Worm (Caenorhabditis elegans) whole organism, L2 larva: ENCODE data around the gene C31E10.5.

Source experiments
- F13H6.1 ChIP-seq: sonication (generic microtip); optimal IDR thresholded peaks from 2 replicates; lab custom pipeline; 2016; ENCODE audit warnings: missing genetic modification characterization, missing compliant biosample characterization
- ZK546.5 ChIP-seq: sonication (generic microtip); optimal IDR thresholded peaks from 2 replicates; lab custom pipeline; 2017; ENCODE audit warnings: missing biosample characterization, missing genetic modification characterization
- blmp-1 ChIP-seq: sonication (generic microtip); optimal IDR thresholded peaks from 2 replicates; lab custom pipeline; 2017; ENCODE audit warnings: missing genetic modification characterization, mild to moderate bottlenecking, missing compliant biosample characterization, antibody characterized with exemption, moderate library complexity; ENCODE audit not compliant: insufficient read depth
- ceh-82 ChIP-seq: fragments of 150-350 bp; optimal IDR thresholded peaks from 2 replicates; lab custom pipeline; 2014; ENCODE audit warnings: missing biosample characterization, missing genetic modification characterization
- dmd-4 ChIP-seq: sonication (generic microtip); optimal IDR thresholded peaks from 2 replicates; lab custom pipeline; 2017; ENCODE audit warnings: missing biosample characterization, missing genetic modification characterization
- egl-27 ChIP-seq: sonication (generic microtip); optimal IDR thresholded peaks from 3 replicates; lab custom pipeline; 2017; ENCODE audit warnings: missing biosample characterization, missing genetic modification reagents, missing genetic modification characterization
- lin-39 ChIP-seq: fragments of 150-350 bp; optimal IDR thresholded peaks from 2 replicates; lab custom pipeline; 2014; ENCODE audit warnings: missing biosample characterization, missing genetic modification reagents, missing genetic modification characterization
- lsy-2 ChIP-seq, 2 experiments: fragments of 150-350 bp in 1 of 2; sonication (generic microtip) in 1 of 2; optimal IDR thresholded peaks; 2 replicates each; lab custom pipeline; 2014 to 2017; ENCODE audit warnings: missing biosample characterization in 2 of 2, missing genetic modification characterization in 2 of 2
- nhr-77 ChIP-seq: fragments of 150-350 bp; optimal IDR thresholded peaks from 2 replicates; lab custom pipeline; 2014; ENCODE audit warnings: missing biosample characterization, missing genetic modification characterization
- peb-1 ChIP-seq: fragments of 150-350 bp; optimal IDR thresholded peaks from 2 replicates; lab custom pipeline; 2014; ENCODE audit warnings: missing biosample characterization, missing genetic modification characterization
- unc-55 ChIP-seq: fragments of 150-350 bp; sonication (generic microtip); optimal IDR thresholded peaks from 3 replicates; lab custom pipeline; 2014; ENCODE audit warnings: missing biosample characterization, missing genetic modification reagents, missing genetic modification characterization
- ztf-1 ChIP-seq: fragments of 200-800 bp; sonication (Bioruptor generic); conservative IDR thresholded peaks from 2 replicates; pipeline ENCODE4 v1.3.6; 2022; ENCODE audit warnings: missing genetic modification characterization, missing compliant biosample characterization
- ztf-11 ChIP-seq: sonication (generic microtip); optimal IDR thresholded peaks from 2 replicates; lab custom pipeline; 2017; ENCODE audit warnings: missing biosample characterization, missing genetic modification characterization
- ztf-4 ChIP-seq: fragments of 150-350 bp; optimal IDR thresholded peaks from 2 replicates; lab custom pipeline; 2014; ENCODE audit warnings: missing biosample characterization, missing genetic modification characterization

- TF ChIP-seq F13H6.1 (tag; lab: Kevin White, UChicago) (no peak), ztf-1 (GFP tag; lab: Robert Waterston, UW) (no peak), ZK546.5 (tag; lab: Kevin White, UChicago) (no peak), blmp-1 (tag; lab: Kevin White, UChicago) (no peak), ceh-82 (tag; lab: Kevin White, UChicago) (no peak), ztf-11 (no peak), egl-27 (tag; lab: Kevin White, UChicago) (no peak), peb-1 (tag; lab: Kevin White, UChicago) (no peak), lsy-2 (tag; optimal IDR thresholded peaks at IDR 0.05; lab: Kevin White, UChicago) (no peak), unc-55 (GFP tag; lab: Kevin White, UChicago) (no peak), lin-39 (tag; lab: Kevin White, UChicago) (no peak), dmd-4 (tag; lab: Kevin White, UChicago) (no peak), nhr-77 (no peak), ztf-4 (tag; lab: Kevin White, UChicago) (no peak)
These were observed 19.7 kb upstream of the C31E10.5 start, which contains the start of gene C04C11.25 for ce11 chrX:14015366-14015765.
